Fruit fly (Drosophila melanogaster) whole organism: ENCODE results near the gene CG8142.

Source experiments
- CG8478 ChIP-seq: fragments of >200 bp; optimal IDR thresholded peaks from 2 replicates; lab custom pipeline; 2018; ENCODE audit warnings: inconsistent platforms
- Dll ChIP-seq: fragments of >200 bp; optimal IDR thresholded peaks from 2 replicates; lab custom pipeline; 2017
- EcR ChIP-seq, 2 experiments: fragments of >200 bp; optimal IDR thresholded peaks; 2 replicates each; lab custom pipeline; 2017; ENCODE audit warnings: missing biosample characterization in 2 of 2, missing genetic modification characterization in 2 of 2, missing genetic modification reagents in 2 of 2
- pan ChIP-seq: fragments of >200 bp; optimal IDR thresholded peaks from 2 replicates; lab custom pipeline; 2017
- psq ChIP-seq: fragments of >200 bp; optimal IDR thresholded peaks from 2 replicates; lab custom pipeline; 2017
- usp ChIP-seq: fragments of >200 bp; optimal IDR thresholded peaks from 2 replicates; lab custom pipeline; 2017; ENCODE audit warnings: missing biosample characterization, missing genetic modification characterization, mixed read lengths

Gene CG8142

dm6 chrX:17856458-17857277 lies 12.2 kb upstream of the CG8142 start, which contains the start of gene Srx:
Srx (plus strand) TSS chrX:17856974.
- no peak for TF ChIP-seq pan (lab: Kevin White, UChicago)
- no peak for TF ChIP-seq Dll (lab: Kevin White, UChicago)
- TF ChIP-seq CG8478 (lab: Kevin White, UChicago) = no peak
- no peak for TF ChIP-seq usp (GFP tag; lab: Kevin White, UChicago)
- no peak for TF ChIP-seq psq (lab: Kevin White, UChicago)
- no peak for TF ChIP-seq EcR (GFP tag; optimal IDR thresholded peaks at IDR 0.05; lab: Kevin White, UChicago)

DNA sequence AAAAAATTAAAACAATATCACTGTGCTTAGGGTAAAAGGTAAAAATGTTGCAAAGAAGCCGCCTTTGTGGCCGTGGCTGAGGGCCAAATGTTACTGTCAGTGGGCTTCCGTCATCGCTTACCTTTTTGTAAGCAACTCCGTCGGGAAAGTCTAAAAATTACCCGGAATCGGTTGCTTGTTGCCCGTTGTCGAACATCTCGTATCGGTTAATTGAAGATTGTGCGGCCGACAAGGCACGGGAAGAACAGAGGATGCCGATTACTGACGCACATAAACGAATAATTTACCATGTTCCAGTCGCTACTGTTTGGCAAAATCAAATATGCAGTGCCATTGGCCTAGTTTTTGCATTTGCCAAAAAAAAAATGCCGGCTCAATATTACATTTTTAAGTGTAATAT lies 11.5 kb upstream of the CG8142 start, which contains the start of gene Mco4:
Mco4 (minus strand) TSS at position 101 of the 400 bp plus-strand sequence.
- no peak for TF ChIP-seq pan (lab: Kevin White, UChicago)
- TF ChIP-seq psq (lab: Kevin White, UChicago) = no peak

dm6 chrX:17852457-17852856 lies 8.0 kb upstream of the CG8142 start, which contains the start of gene CG32554:
CG32554 (minus strand) TSS chrX:17852685.
- no peak for TF ChIP-seq psq (lab: Kevin White, UChicago)
- no peak for TF ChIP-seq EcR (GFP tag; optimal IDR thresholded peaks at IDR 0.05; lab: Kevin White, UChicago)
- no peak for TF ChIP-seq Dll (lab: Kevin White, UChicago)
- TF ChIP-seq CG8478 (lab: Kevin White, UChicago) = no peak
- no peak for TF ChIP-seq usp (GFP tag; lab: Kevin White, UChicago)
- TF ChIP-seq pan (lab: Kevin White, UChicago) = no peak

DNA sequence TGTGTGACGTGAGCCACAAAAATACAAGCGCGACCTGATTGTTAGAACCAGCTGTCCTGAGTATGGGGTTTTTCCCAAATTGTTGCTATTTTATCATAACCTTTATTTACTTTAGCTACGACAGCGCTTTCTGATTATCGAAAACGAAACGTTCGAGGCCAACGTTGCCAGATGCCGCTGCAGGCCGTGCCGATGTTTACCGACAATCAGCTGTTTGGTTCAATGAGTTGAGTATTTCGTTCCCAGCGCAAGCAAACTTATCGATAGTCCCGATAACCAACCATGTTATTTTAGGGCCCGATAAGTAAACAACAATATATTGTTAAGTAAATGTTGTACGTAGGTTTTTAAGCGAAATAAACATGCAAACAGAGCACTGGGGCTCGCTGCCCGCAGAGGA lies 5.7 kb upstream of the CG8142 start, which contains the start of the genes CG15814 and Spt7:
CG15814 (minus strand) TSS at position 164 of the 400 bp plus-strand sequence.
Spt7 (plus strand) TSS at position 282 of the 400 bp plus-strand sequence.
- TF ChIP-seq pan (lab: Kevin White, UChicago) (no peak), usp (GFP tag; lab: Kevin White, UChicago) (no peak), Dll (lab: Kevin White, UChicago) (no peak), EcR (GFP tag; optimal IDR thresholded peaks at IDR 0.05; lab: Kevin White, UChicago) (no peak), psq (lab: Kevin White, UChicago) (no peak), CG8478 (lab: Kevin White, UChicago) (no peak)

- TF ChIP-seq usp (GFP tag; lab: Kevin White, UChicago) (no peak), psq (lab: Kevin White, UChicago) (no peak)
Measured at dm6 chrX:17845820-17846379, 1.4 kb upstream of the CG8142 start.

DNA sequence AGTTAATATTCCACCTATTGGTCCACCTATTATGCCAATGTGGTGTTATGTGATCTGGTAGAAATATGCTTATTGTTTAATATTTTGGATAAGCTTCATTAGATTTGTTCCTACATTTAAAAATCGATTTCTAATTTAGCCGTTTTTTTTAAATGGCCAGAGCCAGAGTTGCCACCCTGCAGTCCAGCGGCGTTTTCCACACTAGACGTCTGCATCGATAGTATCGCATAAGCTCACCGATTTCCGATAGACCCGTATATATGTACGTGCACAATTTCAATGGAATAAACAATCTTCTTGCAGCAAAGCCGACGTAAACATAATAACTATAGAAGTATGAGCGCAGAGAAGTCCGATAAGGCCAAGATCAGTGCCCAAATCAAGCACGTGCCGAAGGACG lies 2.6 kb downstream of the CG8142 start, which contains the start of gene Taf9:
Taf9 (plus strand) TSS at position 239 of the 400 bp plus-strand sequence.
- TF ChIP-seq psq (lab: Kevin White, UChicago) (no peak), usp (GFP tag; lab: Kevin White, UChicago) (no peak), EcR (GFP tag; optimal IDR thresholded peaks at IDR 0.05; lab: Kevin White, UChicago) (no peak), pan (lab: Kevin White, UChicago) (no peak), CG8478 (lab: Kevin White, UChicago) (no peak), Dll (lab: Kevin White, UChicago) (no peak)

- TF ChIP-seq Dll (lab: Kevin White, UChicago) (no peak), EcR (GFP tag; optimal IDR thresholded peaks at IDR 0.05; lab: Kevin White, UChicago) (no peak), pan (lab: Kevin White, UChicago) (no peak), psq (lab: Kevin White, UChicago) (no peak), usp (GFP tag; lab: Kevin White, UChicago) (no peak), CG8478 (lab: Kevin White, UChicago) (no peak)
Measured at dm6 chrX:17836420-17836932, 8.0 kb downstream of the CG8142 start.

dm6 chrX:17834754-17835153 lies 9.8 kb downstream of the CG8142 start:
- TF ChIP-seq EcR (GFP tag; optimal IDR thresholded peaks at IDR 0.05; lab: Kevin White, UChicago) (no peak), psq (lab: Kevin White, UChicago) (no peak), pan (lab: Kevin White, UChicago) (no peak), usp (GFP tag; lab: Kevin White, UChicago) (no peak), CG8478 (lab: Kevin White, UChicago) (no peak), Dll (lab: Kevin White, UChicago) (no peak)

DNA sequence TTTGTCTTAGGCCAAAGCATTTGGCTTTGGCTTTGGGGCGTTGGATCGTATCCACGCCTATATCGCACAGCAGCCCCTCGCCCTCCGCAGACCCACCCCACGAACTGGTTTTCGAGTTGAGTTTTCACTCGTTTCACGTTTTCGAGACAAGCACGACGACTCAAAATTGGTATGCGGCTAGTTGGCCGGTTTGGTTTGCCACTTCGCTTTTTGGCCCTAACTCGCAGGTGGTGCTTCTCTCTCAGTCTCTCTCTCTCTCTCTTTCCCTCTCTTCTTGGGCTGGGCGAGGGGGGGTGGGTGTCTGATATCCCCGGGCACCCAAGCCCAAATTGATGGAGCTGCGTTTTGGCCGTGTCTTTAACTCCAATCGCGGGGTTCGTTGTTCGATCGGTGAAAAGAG lies 10.5 kb downstream of the CG8142 start:
- TF ChIP-seq EcR (GFP tag; optimal IDR thresholded peaks at IDR 0.05; lab: Kevin White, UChicago) (peak in 1 of 2 experiments; percentile 5), psq (lab: Kevin White, UChicago) (no peak)

dm6 chrX:17832163-17833014 lies 12.1 kb downstream of the CG8142 start:
- TF ChIP-seq EcR (GFP tag; optimal IDR thresholded peaks at IDR 0.05; lab: Kevin White, UChicago) = no peak
- no peak for TF ChIP-seq usp (GFP tag; lab: Kevin White, UChicago)
- TF ChIP-seq CG8478 (lab: Kevin White, UChicago) = no peak
- TF ChIP-seq psq (lab: Kevin White, UChicago) = no peak

dm6 chrX:17830644-17831043 lies 13.9 kb downstream of the CG8142 start, which contains the start of gene CG6398:
CG6398 (plus strand) TSS chrX:17830828.
- TF ChIP-seq Dll (lab: Kevin White, UChicago) (no peak), psq (lab: Kevin White, UChicago) (no peak), EcR (GFP tag; optimal IDR thresholded peaks at IDR 0.05; lab: Kevin White, UChicago) (no peak), usp (GFP tag; lab: Kevin White, UChicago) (no peak), pan (lab: Kevin White, UChicago) (no peak), CG8478 (lab: Kevin White, UChicago) (no peak)
